Fruit fly (Drosophila melanogaster) whole organism, embryonic: ENCODE results near the gene Pbgs.
A peak's percentile ranks its signal among the peaks of the same experiment; 100 is the strongest.

Experiments used
- Awh ChIP-seq: fragments of 200-800 bp; sonication (Bioruptor generic); IDR thresholded peaks from 2 replicates; pipeline ENCODE4, ENCODE4 v1.3.6; 2022; ENCODE audit warnings: missing biosample characterization, missing genetic modification characterization
- CG10979 ChIP-seq: fragments of 200-800 bp; sonication (Bioruptor generic); optimal IDR thresholded peaks from 2 replicates; lab custom pipeline; 2018; ENCODE audit warnings: missing biosample characterization, mild to moderate bottlenecking, missing genetic modification characterization, moderate library complexity
- CG11560 ChIP-seq: fragments of 200-800 bp; sonication (Bioruptor generic); IDR thresholded peaks from 3 replicates; pipeline ENCODE4 v1.3.6; 2022; ENCODE audit warnings: missing biosample characterization, missing genetic modification characterization
- CG11695 ChIP-seq: fragments of 200-800 bp; sonication (Bioruptor generic); IDR thresholded peaks from 3 replicates; pipeline ENCODE4 v1.3.6; 2022; ENCODE audit warnings: missing biosample characterization, missing genetic modification characterization
- CG12236 ChIP-seq: fragments of 200-800 bp; sonication (Bioruptor generic); optimal IDR thresholded peaks from 2 replicates; lab custom pipeline; 2016; ENCODE audit warnings: missing biosample characterization, missing genetic modification characterization
- CG12659 ChIP-seq: fragments of 200-800 bp; sonication (Bioruptor generic); optimal IDR thresholded peaks from 3 replicates; lab custom pipeline; 2017; ENCODE audit warnings: mild to moderate bottlenecking, missing biosample characterization, missing genetic modification reagents, missing genetic modification characterization
- CG15269 ChIP-seq: fragments of 200-800 bp; sonication (Bioruptor generic); optimal IDR thresholded peaks from 2 replicates; lab custom pipeline; 2018; ENCODE audit warnings: missing biosample characterization, mild to moderate bottlenecking, missing genetic modification characterization, moderate library complexity
- CG2116 ChIP-seq: fragments of 200-800 bp; sonication (Bioruptor generic); optimal IDR thresholded peaks from 3 replicates; lab custom pipeline; 2018; ENCODE audit warnings: missing biosample characterization, mild to moderate bottlenecking, missing genetic modification characterization
- CG2199 ChIP-seq: fragments of 200-800 bp; sonication (Bioruptor generic); IDR thresholded peaks from 3 replicates; pipeline ENCODE4 v1.3.6; 2022; ENCODE audit warnings: missing biosample characterization, missing genetic modification characterization
- CG30431 ChIP-seq: fragments of 200-800 bp; sonication (Bioruptor generic); optimal IDR thresholded peaks from 2 replicates; lab custom pipeline; 2017; ENCODE audit warnings: missing biosample characterization, missing genetic modification characterization
- CG3065 ChIP-seq: fragments of 200-800 bp; sonication (Bioruptor generic); optimal IDR thresholded peaks from 2 replicates; lab custom pipeline; 2016; ENCODE audit warnings: missing biosample characterization, missing genetic modification characterization
- CG33213 ChIP-seq: fragments of 200-800 bp; sonication (Bioruptor generic); optimal IDR thresholded peaks from 3 replicates; lab custom pipeline; 2016; ENCODE audit warnings: missing biosample characterization, missing genetic modification characterization
- CG33557 ChIP-seq: fragments of 200-800 bp; sonication (Bioruptor generic); optimal IDR thresholded peaks from 2 replicates; lab custom pipeline; 2019; ENCODE audit warnings: missing biosample characterization, mild to moderate bottlenecking, missing genetic modification characterization, moderate library complexity
- CG34376 ChIP-seq: fragments of 200-800 bp; sonication (Bioruptor generic); optimal IDR thresholded peaks from 2 replicates; lab custom pipeline; 2018; ENCODE audit warnings: missing biosample characterization, mild to moderate bottlenecking, missing genetic modification characterization
- CG4404 ChIP-seq: fragments of 200-800 bp; sonication (Bioruptor generic); IDR thresholded peaks from 2 replicates; pipeline ENCODE4 v1.3.6; 2022; ENCODE audit warnings: missing biosample characterization, missing genetic modification characterization
- CG4730 ChIP-seq: fragments of 200-800 bp; sonication (Bioruptor generic); IDR thresholded peaks from 2 replicates; pipeline ENCODE4 v1.3.6; 2022; ENCODE audit warnings: missing biosample characterization, missing genetic modification characterization
- CG7928 ChIP-seq: fragments of 200-800 bp; sonication (Bioruptor generic); optimal IDR thresholded peaks from 2 replicates; lab custom pipeline; 2017; ENCODE audit warnings: missing biosample characterization, mild to moderate bottlenecking, missing genetic modification characterization
- CG8089 ChIP-seq: fragments of 200-800 bp; sonication (Bioruptor generic); optimal IDR thresholded peaks from 3 replicates; lab custom pipeline; 2016; ENCODE audit warnings: missing biosample characterization, missing genetic modification characterization
- CG9609 ChIP-seq: fragments of 200-800 bp; sonication (Bioruptor generic); optimal IDR thresholded peaks from 3 replicates; lab custom pipeline; 2016; ENCODE audit warnings: missing biosample characterization, missing genetic modification characterization
- CG9797 ChIP-seq: fragments of 200-800 bp; sonication (Bioruptor generic); optimal IDR thresholded peaks from 3 replicates; lab custom pipeline; 2018; ENCODE audit warnings: missing biosample characterization, mild to moderate bottlenecking, missing genetic modification characterization
- CHES-1-like ChIP-seq: fragments of 200-800 bp; sonication (Bioruptor generic); optimal IDR thresholded peaks from 2 replicates; lab custom pipeline; 2016; ENCODE audit warnings: missing biosample characterization, missing genetic modification characterization
- CTCF ChIP-seq: fragments of 200-800 bp; sonication (Bioruptor generic); optimal IDR thresholded peaks from 2 replicates; lab custom pipeline; 2017; ENCODE audit warnings: missing biosample characterization, mild to moderate bottlenecking, missing genetic modification characterization, moderate library complexity
- Gsc ChIP-seq: fragments of 200-800 bp; sonication (Bioruptor generic); IDR thresholded peaks from 2 replicates; pipeline ENCODE4 v1.3.6; 2022; ENCODE audit warnings: missing biosample characterization, missing genetic modification characterization
- NFAT ChIP-seq: fragments of 200-800 bp; sonication (Bioruptor generic); IDR thresholded peaks from 2 replicates; pipeline ENCODE4 v1.3.6; 2022; ENCODE audit warnings: missing biosample characterization, missing genetic modification characterization
- NK7.1 ChIP-seq: fragments of 200-800 bp; sonication (Bioruptor generic); optimal IDR thresholded peaks from 3 replicates; lab custom pipeline; 2016; ENCODE audit warnings: missing biosample characterization, missing genetic modification characterization
- Six4 ChIP-seq: fragments of 200-800 bp; sonication (Bioruptor generic); optimal IDR thresholded peaks from 2 replicates; lab custom pipeline; 2016; ENCODE audit warnings: missing biosample characterization, missing genetic modification characterization
- Sox102F ChIP-seq: fragments of 200-800 bp; sonication (Bioruptor generic); optimal IDR thresholded peaks from 2 replicates; lab custom pipeline; 2018; ENCODE audit warnings: missing biosample characterization, mild to moderate bottlenecking, missing genetic modification characterization, moderate library complexity
- Taf1 ChIP-seq: fragments of 200-800 bp; sonication (Bioruptor generic); IDR thresholded peaks from 2 replicates; pipeline ENCODE4 v1.3.6; 2022; ENCODE audit warnings: missing biosample characterization, missing genetic modification characterization
- Xrp1 ChIP-seq: fragments of 200-800 bp; sonication (Bioruptor generic); IDR thresholded peaks from 2 replicates; pipeline ENCODE4 v1.3.6; 2022; ENCODE audit warnings: missing biosample characterization, missing genetic modification characterization
- bsh ChIP-seq, 2 experiments: fragments of 200-800 bp; sonication (Bioruptor generic); optimal IDR thresholded peaks; 2 replicates each; lab custom pipeline; 2017 to 2018; ENCODE audit warnings: mild to moderate bottlenecking in 2 of 2, missing biosample characterization in 2 of 2, missing genetic modification characterization in 2 of 2, moderate library complexity in 1 of 2
- chn ChIP-seq: fragments of 200-800 bp; sonication (Bioruptor generic); optimal IDR thresholded peaks from 2 replicates; lab custom pipeline; 2016; ENCODE audit warnings: missing biosample characterization, missing genetic modification characterization
- crc ChIP-seq: fragments of 200-800 bp; sonication (Bioruptor generic); optimal IDR thresholded peaks from 2 replicates; lab custom pipeline; 2016; ENCODE audit warnings: missing biosample characterization, missing genetic modification characterization
- crp ChIP-seq, 2 experiments: fragments of 200-800 bp; sonication (Bioruptor generic); optimal IDR thresholded peaks; 2 replicates in 1 of 2; 3 replicates in 1 of 2; lab custom pipeline; 2017; ENCODE audit warnings: missing biosample characterization in 2 of 2, missing genetic modification characterization in 2 of 2, mild to moderate bottlenecking in 1 of 2, moderate library complexity in 1 of 2
- eyg ChIP-seq: fragments of 200-800 bp; sonication (Bioruptor generic); optimal IDR thresholded peaks from 3 replicates; lab custom pipeline; 2016; ENCODE audit warnings: missing biosample characterization, missing genetic modification characterization
- gem ChIP-seq: fragments of 200-800 bp; sonication (Bioruptor generic); optimal IDR thresholded peaks from 2 replicates; lab custom pipeline; 2019; ENCODE audit warnings: missing biosample characterization, mild to moderate bottlenecking, missing genetic modification characterization, moderate library complexity
- gt ChIP-seq: fragments of 200-800 bp; sonication (Bioruptor generic); IDR thresholded peaks from 2 replicates; pipeline ENCODE4 v1.3.6; 2022; ENCODE audit warnings: missing biosample characterization, missing genetic modification characterization
- ind ChIP-seq: fragments of 200-800 bp; sonication (Bioruptor generic); optimal IDR thresholded peaks from 3 replicates; lab custom pipeline; 2016; ENCODE audit warnings: missing biosample characterization, missing genetic modification characterization
- kah ChIP-seq: fragments of 200-800 bp; sonication (Bioruptor generic); optimal IDR thresholded peaks from 2 replicates; lab custom pipeline; 2018; ENCODE audit warnings: missing biosample characterization, mild to moderate bottlenecking, missing genetic modification characterization
- maf-S ChIP-seq: fragments of 200-800 bp; sonication (Bioruptor generic); optimal IDR thresholded peaks from 2 replicates; lab custom pipeline; 2016; ENCODE audit warnings: missing biosample characterization, missing genetic modification characterization
- mam ChIP-seq: fragments of 200-800 bp; sonication (Bioruptor generic); optimal IDR thresholded peaks from 3 replicates; lab custom pipeline; 2016; ENCODE audit warnings: missing biosample characterization, missing genetic modification characterization
- mld ChIP-seq: fragments of 200-800 bp; sonication (Bioruptor generic); IDR thresholded peaks from 3 replicates; pipeline ENCODE4 v1.3.6; 2022; ENCODE audit warnings: missing biosample characterization, missing genetic modification characterization; ENCODE audit not compliant: partially characterized antibody
- nau ChIP-seq: fragments of 200-800 bp; sonication (Bioruptor generic); optimal IDR thresholded peaks from 3 replicates; lab custom pipeline; 2017; ENCODE audit warnings: missing biosample characterization, mild to moderate bottlenecking, missing genetic modification characterization, missing genetic modification reagents
- nerfin-2 ChIP-seq: fragments of 200-800 bp; sonication (Bioruptor generic); IDR thresholded peaks from 2 replicates; pipeline ENCODE4 v1.3.6; 2022; ENCODE audit warnings: missing biosample characterization, missing genetic modification characterization; ENCODE audit not compliant: partially characterized antibody
- nmo ChIP-seq: fragments of 200-800 bp; sonication (Bioruptor generic); optimal IDR thresholded peaks from 2 replicates; lab custom pipeline; 2018; ENCODE audit warnings: missing biosample characterization, mild to moderate bottlenecking, missing genetic modification characterization, moderate library complexity
- oc ChIP-seq: fragments of 200-800 bp; sonication (Bioruptor generic); optimal IDR thresholded peaks from 2 replicates; lab custom pipeline; 2018; ENCODE audit warnings: missing biosample characterization, mild to moderate bottlenecking, missing genetic modification characterization, moderate library complexity
- org-1 ChIP-seq: fragments of 200-800 bp; sonication (Bioruptor generic); optimal IDR thresholded peaks from 2 replicates; lab custom pipeline; 2017; ENCODE audit warnings: missing biosample characterization, missing genetic modification characterization
- pho ChIP-seq: fragments of 200-800 bp; sonication (Bioruptor generic); optimal IDR thresholded peaks from 2 replicates; lab custom pipeline; 2016; ENCODE audit warnings: missing biosample characterization, missing genetic modification characterization
- pzg ChIP-seq: fragments of 200-800 bp; sonication (Bioruptor generic); optimal IDR thresholded peaks from 3 replicates; lab custom pipeline; 2018; ENCODE audit warnings: missing biosample characterization, mild to moderate bottlenecking, missing genetic modification characterization, moderate library complexity
- ro ChIP-seq: fragments of 200-800 bp; sonication (Bioruptor generic); IDR thresholded peaks from 2 replicates; pipeline ENCODE4 v1.3.6; 2022; ENCODE audit warnings: missing biosample characterization, missing genetic modification characterization
- seq ChIP-seq: fragments of 200-800 bp; sonication (Bioruptor generic); IDR thresholded peaks from 2 replicates; pipeline ENCODE4 v1.3.6; 2022; ENCODE audit warnings: missing biosample characterization, missing genetic modification characterization
- sr ChIP-seq: fragments of 200-800 bp; sonication (Bioruptor generic); IDR thresholded peaks from 3 replicates; pipeline ENCODE4 v1.3.6; 2022; ENCODE audit warnings: missing biosample characterization, missing genetic modification characterization
- unc-4 ChIP-seq: fragments of 200-800 bp; sonication (Bioruptor generic); IDR thresholded peaks from 2 replicates; pipeline ENCODE4 v1.3.6; 2022; ENCODE audit warnings: missing biosample characterization, missing genetic modification characterization; ENCODE audit not compliant: partially characterized antibody

Pbgs gene

dm6 chr3L:12271195-12271618, at the start of gene Pbgs (continued):
- TF ChIP-seq CG33213 (GFP tag; lab: Kevin White, UChicago) (no peak), CG10979 (tag; lab: Kevin White, UChicago) (peak; percentile 36), CG4730 (GFP tag; lab: Robert Waterston, UW) (no peak), Awh (no peak), nerfin-2 (GFP tag; lab: Robert Waterston, UW) (no peak), Sox102F (GFP tag; lab: Kevin White, UChicago) (peak; percentile 21), CG30431 (GFP tag; lab: Kevin White, UChicago) (no peak), CG3065 (GFP tag; lab: Kevin White, UChicago) (no peak), CG2116 (GFP tag; lab: Kevin White, UChicago) (no peak), Taf1 (GFP tag; lab: Robert Waterston, UW) (no peak), CG15269 (tag; lab: Kevin White, UChicago) (peak; percentile 31), NFAT (peak; percentile 36; the same call in 1 of the 2 replicates), CG9797 (GFP tag; lab: Kevin White, UChicago) (peak; percentile 53), CG8089 (no peak), mam (no peak), CG9609 (GFP tag; lab: Kevin White, UChicago) (no peak), oc (tag; lab: Kevin White, UChicago) (no peak), ind (peak; percentile 19), kah (GFP tag; lab: Kevin White, UChicago) (peak; percentile 38), CG2199 (0 out of 3 replicates have a peak, but pooled peaks have one; percentile 44), CHES-1-like (GFP tag; lab: Kevin White, UChicago) (no peak), chn (no peak), NK7.1 (GFP tag; lab: Kevin White, UChicago) (no peak), Xrp1 (GFP tag; lab: Robert Waterston, UW) (peak; percentile 83), CG12659 (GFP tag; lab: Kevin White, UChicago) (peak; percentile 23), ro (GFP tag; lab: Robert Waterston, UW) (no peak), org-1 (GFP tag; lab: Kevin White, UChicago) (peak; percentile 27), mld (GFP tag; lab: Robert Waterston, UW) (no peak), Six4 (GFP tag; lab: Kevin White, UChicago) (no peak), CG11560 (tag; lab: Robert Waterston, UW) (no peak), crc (GFP tag; lab: Kevin White, UChicago) (no peak), sr (GFP tag; lab: Robert Waterston, UW) (no peak), CTCF (GFP tag; lab: Kevin White, UChicago) (no peak), seq (no peak), nau (GFP tag; lab: Kevin White, UChicago) (no peak), nmo (GFP tag; lab: Kevin White, UChicago) (peak; percentile 69), pho (GFP tag; lab: Kevin White, UChicago) (no peak), CG7928 (no peak), unc-4 (GFP tag; lab: Robert Waterston, UW) (no peak), gt (GFP tag; lab: Robert Waterston, UW) (no peak; the same call in 1 of the 2 replicates), Gsc (GFP tag; lab: Robert Waterston, UW) (no peak), CG4404 (GFP tag; lab: Robert Waterston, UW) (no peak), gem (tag; lab: Kevin White, UChicago) (peak; percentile 64), bsh (GFP tag; optimal IDR thresholded peaks at IDR 0.05; lab: Kevin White, UChicago) (peak in 1 of 2 experiments; percentile 30), CG33557 (no peak), eyg (no peak), CG34376 (no peak), pzg (GFP tag; lab: Kevin White, UChicago) (peak; percentile 43), CG12236 (GFP tag; lab: Kevin White, UChicago) (no peak), crp (GFP tag; optimal IDR thresholded peaks at IDR 0.05; lab: Kevin White, UChicago) (no peak), maf-S (GFP tag; lab: Kevin White, UChicago) (no peak), CG11695 (GFP tag; lab: Robert Waterston, UW) (peak; percentile 64; the same call in 2 of the 3 replicates)
